Fruit fly (Drosophila melanogaster): ENCODE results near the gene Pdh.
A peak's percentile ranks its signal among the peaks of the same experiment; 100 is the strongest.

The Pdh gene

dm6 chr3L:16323372-16323771, 30.7 kb downstream of the Pdh start, which contains the start of gene CG13059:
CG13059 (plus strand) TSS chr3L:16323672.
- no peak for TF ChIP-seq Sp1 (GFP tag; optimal IDR thresholded peaks at IDR 0.05)
- TF ChIP-seq br (GFP tag; optimal IDR thresholded peaks at IDR 0.05): no peak
- TF ChIP-seq Jra (GFP tag; optimal IDR thresholded peaks at IDR 0.05): no peak

DNA sequence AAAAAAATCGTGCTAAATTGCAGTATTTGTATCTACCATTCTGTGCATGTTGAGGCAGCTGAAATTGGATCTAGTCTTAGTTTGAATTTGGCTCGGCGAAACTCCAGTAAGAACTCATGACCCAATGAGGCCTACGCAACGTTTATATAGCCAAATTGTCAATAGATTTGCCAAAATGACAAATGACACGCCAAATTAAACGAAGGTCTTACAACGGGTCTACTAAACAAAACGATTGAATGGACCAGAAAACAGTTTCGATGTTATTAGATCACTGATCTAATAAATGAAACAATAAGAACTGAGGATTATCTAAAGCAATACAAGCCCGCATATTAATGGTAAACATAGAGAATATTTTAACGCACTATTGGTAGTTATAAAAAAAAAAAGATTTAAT, 32.9 kb downstream of the Pdh start, which contains the start of gene CG42718:
Gene CG42718 (minus strand): TSS at position 101 of the 400 bp plus-strand sequence.
- TF ChIP-seq dl (GFP tag; optimal IDR thresholded peaks at IDR 0.05; ENCODE audit: insufficient read depth in 1 of 2, partially characterized antibody in 2 of 2): no peak
- TF ChIP-seq pan (optimal IDR thresholded peaks at IDR 0.05): no peak
- TF ChIP-seq N (GFP tag; optimal IDR thresholded peaks at IDR 0.05): no peak
- TF ChIP-seq psq (GFP tag; optimal IDR thresholded peaks at IDR 0.05): no peak
- no peak for TF ChIP-seq jim (GFP tag; optimal IDR thresholded peaks at IDR 0.05)
- no peak for TF ChIP-seq sv (GFP tag; optimal IDR thresholded peaks at IDR 0.05)
- TF ChIP-seq br (GFP tag; optimal IDR thresholded peaks at IDR 0.05): no peak
- TF ChIP-seq dmrt93B (GFP tag; optimal IDR thresholded peaks at IDR 0.05): no peak
- no peak for TF ChIP-seq CG32264 (GFP tag; optimal IDR thresholded peaks at IDR 0.05)
- no peak for TF ChIP-seq Abd-B (GFP tag; optimal IDR thresholded peaks at IDR 0.05)
- TF ChIP-seq Hr78 (GFP tag; optimal IDR thresholded peaks at IDR 0.05): no peak
- TF ChIP-seq rgr (GFP tag; optimal IDR thresholded peaks at IDR 0.05): no peak
- TF ChIP-seq Jra (GFP tag; optimal IDR thresholded peaks at IDR 0.05): no peak
- no peak for TF ChIP-seq Hnf4 (GFP tag; optimal IDR thresholded peaks at IDR 0.05)
- no peak for TF ChIP-seq foxo (GFP tag; optimal IDR thresholded peaks at IDR 0.05)
- TF ChIP-seq Myc (optimal IDR thresholded peaks at IDR 0.05): no peak
- no peak for TF ChIP-seq h (GFP tag; optimal IDR thresholded peaks at IDR 0.05)
- no peak for TF ChIP-seq usp (GFP tag; optimal IDR thresholded peaks at IDR 0.05)

DNA sequence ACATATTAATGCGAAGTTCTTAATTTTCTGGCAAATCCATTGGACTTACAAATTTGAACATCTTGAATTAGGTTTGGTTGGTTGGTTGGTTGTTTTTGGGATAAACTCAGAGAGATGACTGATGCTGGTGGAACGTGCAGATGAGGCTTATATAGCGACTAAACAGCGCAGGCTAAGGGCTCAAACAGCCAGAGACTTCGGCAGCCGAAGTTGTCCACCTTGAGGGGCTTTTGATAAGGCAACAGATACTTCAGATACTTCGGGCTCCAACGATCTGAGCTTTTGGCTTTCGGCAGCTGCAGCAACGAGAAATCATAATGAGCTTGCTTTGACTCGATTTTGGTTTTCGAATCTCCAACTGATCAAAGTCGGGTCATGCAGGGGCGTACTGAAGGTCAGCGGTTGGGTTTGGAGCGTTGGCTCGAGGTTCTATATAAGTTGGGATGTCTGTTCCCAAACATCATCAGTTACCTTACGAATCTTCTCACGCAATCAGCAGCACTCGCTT, 34.6 kb downstream of the Pdh start, which contains the start of the genes CG13041 and CG13060:
Gene CG13041 (minus strand): TSS at position 128 of the 508 bp plus-strand sequence.
Gene CG13060 (plus strand): TSS at position 458 of the 508 bp plus-strand sequence.
- TF ChIP-seq fru (GFP tag; optimal IDR thresholded peaks at IDR 0.05) (no peak), psq (GFP tag; optimal IDR thresholded peaks at IDR 0.05) (no peak), Jra (GFP tag; optimal IDR thresholded peaks at IDR 0.05) (no peak), CG32264 (GFP tag; optimal IDR thresholded peaks at IDR 0.05) (no peak), usp (GFP tag; optimal IDR thresholded peaks at IDR 0.05) (no peak), Dfd (GFP tag; optimal IDR thresholded peaks at IDR 0.05) (no peak), Dif (GFP tag; optimal IDR thresholded peaks at IDR 0.05; ENCODE audit: partially characterized antibody) (no peak), rgr (GFP tag; optimal IDR thresholded peaks at IDR 0.05) (no peak), sage (GFP tag; optimal IDR thresholded peaks at IDR 0.05) (no peak), Hr83 (GFP tag; optimal IDR thresholded peaks at IDR 0.05; ENCODE audit: poor library complexity, severe bottlenecking) (no peak)

- TF ChIP-seq Rel (GFP tag; optimal IDR thresholded peaks at IDR 0.05) (no peak), Rel (tag; optimal IDR thresholded peaks at IDR 0.05) (no peak), Myc (optimal IDR thresholded peaks at IDR 0.05) (no peak), CG9705 (GFP tag; optimal IDR thresholded peaks at IDR 0.05) (no peak), Hr83 (GFP tag; optimal IDR thresholded peaks at IDR 0.05; ENCODE audit: poor library complexity, severe bottlenecking) (no peak), rgr (GFP tag; optimal IDR thresholded peaks at IDR 0.05) (no peak), Dfd (GFP tag; optimal IDR thresholded peaks at IDR 0.05) (no peak), GATAd (GFP tag; optimal IDR thresholded peaks at IDR 0.05) (no peak), Sp1 (GFP tag; optimal IDR thresholded peaks at IDR 0.05) (no peak), h (GFP tag; optimal IDR thresholded peaks at IDR 0.05) (no peak), Vsx2 (GFP tag; optimal IDR thresholded peaks at IDR 0.05; ENCODE audit: partially characterized antibody) (no peak)
Measured at dm6 chr3L:16317724-16318123, 36.4 kb downstream of the Pdh start, which contains the start of gene Nplp3. Nplp3 (plus strand) TSS chr3L:16318024.

- TF ChIP-seq Dfd (GFP tag; optimal IDR thresholded peaks at IDR 0.05): no peak
Measured at dm6 chr3L:16313985-16314384, 40.1 kb downstream of the Pdh start, which contains the start of gene CG13062. CG13062 (plus strand) TSS chr3L:16314285.

dm6 chr3L:16309972-16310371, 44.1 kb downstream of the Pdh start:
- TF ChIP-seq woc (GFP tag; optimal IDR thresholded peaks at IDR 0.05): no peak
- no peak for TF ChIP-seq sv (GFP tag; optimal IDR thresholded peaks at IDR 0.05)
- no peak for TF ChIP-seq Vsx2 (GFP tag; optimal IDR thresholded peaks at IDR 0.05; ENCODE audit: partially characterized antibody)
- TF ChIP-seq OdsH (GFP tag; optimal IDR thresholded peaks at IDR 0.05): no peak
- TF ChIP-seq CrebA (GFP tag; optimal IDR thresholded peaks at IDR 0.05; ENCODE audit: borderline replicate concordance): no peak
- no peak for TF ChIP-seq psq (GFP tag; optimal IDR thresholded peaks at IDR 0.05)
- no peak for TF ChIP-seq pan (optimal IDR thresholded peaks at IDR 0.05)
- TF ChIP-seq dl (GFP tag; optimal IDR thresholded peaks at IDR 0.05; ENCODE audit: insufficient read depth in 1 of 2, partially characterized antibody in 2 of 2): no peak
- TF ChIP-seq Dif (GFP tag; optimal IDR thresholded peaks at IDR 0.05; ENCODE audit: partially characterized antibody): no peak
- no peak for TF ChIP-seq GATAd (GFP tag; optimal IDR thresholded peaks at IDR 0.05)
- TF ChIP-seq ey (GFP tag; optimal IDR thresholded peaks at IDR 0.05): peak; percentile 32
- no peak for TF ChIP-seq rgr (GFP tag; optimal IDR thresholded peaks at IDR 0.05)
- no peak for TF ChIP-seq jim (GFP tag; optimal IDR thresholded peaks at IDR 0.05)
- TF ChIP-seq CG9705 (GFP tag; optimal IDR thresholded peaks at IDR 0.05): no peak
- TF ChIP-seq br (GFP tag; optimal IDR thresholded peaks at IDR 0.05): peak; percentile 17
- peak in 1 of 2 experiments; percentile 55 for TF ChIP-seq foxo (GFP tag; optimal IDR thresholded peaks at IDR 0.05)
- no peak for TF ChIP-seq dmrt93B (GFP tag; optimal IDR thresholded peaks at IDR 0.05)
- no peak for TF ChIP-seq Abd-B (GFP tag; optimal IDR thresholded peaks at IDR 0.05)
- TF ChIP-seq fru (GFP tag; optimal IDR thresholded peaks at IDR 0.05): no peak
- TF ChIP-seq Mio (GFP tag; optimal IDR thresholded peaks at IDR 0.05): no peak
- TF ChIP-seq Hr78 (GFP tag; optimal IDR thresholded peaks at IDR 0.05): no peak
- no peak for TF ChIP-seq Sp1 (GFP tag; optimal IDR thresholded peaks at IDR 0.05)
- no peak for TF ChIP-seq CG32264 (GFP tag; optimal IDR thresholded peaks at IDR 0.05)
- no peak for TF ChIP-seq Rel (GFP tag; optimal IDR thresholded peaks at IDR 0.05)
- no peak for TF ChIP-seq Rel (tag; optimal IDR thresholded peaks at IDR 0.05)
- no peak for TF ChIP-seq N (GFP tag; optimal IDR thresholded peaks at IDR 0.05)
- no peak for TF ChIP-seq Myc (optimal IDR thresholded peaks at IDR 0.05)

Measured in whole organism, wandering third instar larva.